Worm (Caenorhabditis elegans): ENCODE data around the gene H39E23.2.

The H39E23.2 gene

ce11 chrV:14069899-14070298, 40.2 kb upstream of the H39E23.2 start:
- TF ChIP-seq flh-1 (GFP tag; optimal IDR thresholded peaks at IDR 0.05) = no peak
- TF ChIP-seq nhr-2 (tag; optimal IDR thresholded peaks at IDR 0.05) = no peak
- no peak for TF ChIP-seq bed-3 (GFP tag; optimal IDR thresholded peaks at IDR 0.05)
- TF ChIP-seq mls-2 (tag; optimal IDR thresholded peaks at IDR 0.05) = no peak
- no peak for TF ChIP-seq M03D4.4 (tag; optimal IDR thresholded peaks at IDR 0.05)
- no peak for TF ChIP-seq nhr-76 (tag; optimal IDR thresholded peaks at IDR 0.05)
- TF ChIP-seq mab-5 (tag; optimal IDR thresholded peaks at IDR 0.05) = no peak
- TF ChIP-seq lsy-2 (tag; optimal IDR thresholded peaks at IDR 0.05) = no peak
- TF ChIP-seq ztf-11 (tag; optimal IDR thresholded peaks at IDR 0.05) = no peak
- TF ChIP-seq nhr-237 (tag; optimal IDR thresholded peaks at IDR 0.05) = no peak
- TF ChIP-seq tbx-8 (GFP tag; optimal IDR thresholded peaks at IDR 0.05) = no peak
- no peak for TF ChIP-seq ceh-43 (GFP tag; optimal IDR thresholded peaks at IDR 0.05)
- TF ChIP-seq zip-8 (tag; optimal IDR thresholded peaks at IDR 0.05) = no peak

- TF ChIP-seq snpc-4 (tag; optimal IDR thresholded peaks at IDR 0.05) = no peak
- TF ChIP-seq elt-1 (tag; optimal IDR thresholded peaks at IDR 0.05; ENCODE audit: borderline replicate concordance, insufficient read depth) = no peak
- TF ChIP-seq M03D4.4 (tag; optimal IDR thresholded peaks at IDR 0.05) = no peak
- no peak for TF ChIP-seq mls-2 (tag; optimal IDR thresholded peaks at IDR 0.05)
- no peak for TF ChIP-seq hlh-1 (tag; optimal IDR thresholded peaks at IDR 0.05)
- TF ChIP-seq lin-13 (tag; optimal IDR thresholded peaks at IDR 0.05) = no peak
- no peak for TF ChIP-seq ham-2 (GFP tag; optimal IDR thresholded peaks at IDR 0.05)
- no peak for TF ChIP-seq ces-1 (GFP tag; optimal IDR thresholded peaks at IDR 0.05)
- no peak for TF ChIP-seq sptf-1 (tag; optimal IDR thresholded peaks at IDR 0.05)
- no peak for TF ChIP-seq elt-3 (tag; optimal IDR thresholded peaks at IDR 0.05)
- TF ChIP-seq ceh-83 (GFP tag; optimal IDR thresholded peaks at IDR 0.05) = no peak
- no peak for TF ChIP-seq zip-8 (tag; optimal IDR thresholded peaks at IDR 0.05)
- TF ChIP-seq lin-32 (GFP tag; optimal IDR thresholded peaks at IDR 0.05) = no peak
- no peak for TF ChIP-seq pha-4 (tag; optimal IDR thresholded peaks at IDR 0.05)
Measured at ce11 chrV:14074160-14074559, 36.0 kb upstream of the H39E23.2 start, which contains the start of gene D1086.11. D1086.11 (plus strand) TSS chrV:14074460.

ce11 chrV:14079501-14079900, 30.6 kb upstream of the H39E23.2 start, which contains the start of gene D1086.6:
D1086.6 (plus strand) TSS chrV:14079801.
- TF ChIP-seq zip-8 (tag; optimal IDR thresholded peaks at IDR 0.05) = no peak
- TF ChIP-seq ztf-11 (tag; optimal IDR thresholded peaks at IDR 0.05) = no peak
- TF ChIP-seq flh-1 (GFP tag; optimal IDR thresholded peaks at IDR 0.05) = no peak
- no peak for TF ChIP-seq nhr-2 (tag; optimal IDR thresholded peaks at IDR 0.05)
- TF ChIP-seq tbx-8 (GFP tag; optimal IDR thresholded peaks at IDR 0.05) = no peak
- no peak for TF ChIP-seq elt-3 (tag; optimal IDR thresholded peaks at IDR 0.05)

ce11 chrV:14082453-14082852, 27.7 kb upstream of the H39E23.2 start, which contains the start of gene D1086.10:
D1086.10 (plus strand) TSS chrV:14082753.
- TF ChIP-seq elt-3 (tag; optimal IDR thresholded peaks at IDR 0.05) = no peak
- no peak for TF ChIP-seq mls-2 (tag; optimal IDR thresholded peaks at IDR 0.05)
- no peak for TF ChIP-seq ztf-11 (tag; optimal IDR thresholded peaks at IDR 0.05)
- no peak for TF ChIP-seq snpc-4 (tag; optimal IDR thresholded peaks at IDR 0.05)
- TF ChIP-seq lin-32 (GFP tag; optimal IDR thresholded peaks at IDR 0.05) = no peak
- TF ChIP-seq ham-2 (GFP tag; optimal IDR thresholded peaks at IDR 0.05) = no peak
- TF ChIP-seq nhr-237 (tag; optimal IDR thresholded peaks at IDR 0.05) = no peak
- TF ChIP-seq unc-120 (tag; optimal IDR thresholded peaks at IDR 0.05; ENCODE audit: poor library complexity, severe bottlenecking) = no peak

ce11 chrV:14083970-14084369, 26.2 kb upstream of the H39E23.2 start, which contains the start of gene D1086.7:
D1086.7 (plus strand) TSS chrV:14084270.
- no peak for TF ChIP-seq hlh-1 (tag; optimal IDR thresholded peaks at IDR 0.05)
- TF ChIP-seq flh-1 (GFP tag; optimal IDR thresholded peaks at IDR 0.05) = no peak
- TF ChIP-seq tbx-8 (GFP tag; optimal IDR thresholded peaks at IDR 0.05) = no peak
- no peak for TF ChIP-seq bed-3 (GFP tag; optimal IDR thresholded peaks at IDR 0.05)
- TF ChIP-seq ztf-11 (tag; optimal IDR thresholded peaks at IDR 0.05) = no peak
- no peak for TF ChIP-seq ceh-43 (GFP tag; optimal IDR thresholded peaks at IDR 0.05)
- TF ChIP-seq elt-1 (tag; optimal IDR thresholded peaks at IDR 0.05; ENCODE audit: borderline replicate concordance, insufficient read depth) = no peak
- no peak for TF ChIP-seq lin-32 (GFP tag; optimal IDR thresholded peaks at IDR 0.05)
- TF ChIP-seq ces-1 (GFP tag; optimal IDR thresholded peaks at IDR 0.05) = no peak
- no peak for TF ChIP-seq sem-2 (GFP tag; optimal IDR thresholded peaks at IDR 0.05)
- TF ChIP-seq blmp-1 (tag; optimal IDR thresholded peaks at IDR 0.05) = no peak
- TF ChIP-seq snpc-4 (tag; optimal IDR thresholded peaks at IDR 0.05) = no peak
- TF ChIP-seq M03D4.4 (tag; optimal IDR thresholded peaks at IDR 0.05) = no peak
- TF ChIP-seq mep-1 (tag; optimal IDR thresholded peaks at IDR 0.05) = no peak
- TF ChIP-seq nhr-76 (tag; optimal IDR thresholded peaks at IDR 0.05) = no peak
- TF ChIP-seq lsy-2 (tag; optimal IDR thresholded peaks at IDR 0.05) = no peak

All from whole organism, mixed stage, embryonic.